Worm (Caenorhabditis elegans): ENCODE results near the gene end-1.

DNA sequence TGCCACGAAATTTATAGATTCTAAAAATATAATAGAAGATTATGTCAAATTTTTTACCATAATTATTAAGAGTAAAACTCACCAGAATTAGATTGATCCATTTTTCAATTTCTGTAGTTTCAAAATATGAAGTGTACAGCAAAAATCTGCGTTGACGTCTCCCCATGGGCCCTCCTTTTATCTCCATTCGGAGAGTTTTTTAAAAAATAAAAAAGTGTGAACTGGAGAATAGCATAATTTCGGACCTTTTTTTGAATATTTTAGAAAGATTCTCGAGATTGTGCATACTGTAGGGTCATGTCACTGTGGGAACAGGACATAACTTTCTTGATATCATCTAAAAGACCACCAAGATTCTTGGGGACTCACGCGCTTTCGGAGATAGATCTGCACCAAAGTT lies 42.8 kb upstream of the end-1 start, which contains the start of gene dpr-1:
- TF ChIP-seq ama-1 (optimal IDR thresholded peaks at IDR 0.05) (no peak), nhr-76 (tag; optimal IDR thresholded peaks at IDR 0.05) (no peak), unc-62 (GFP tag; optimal IDR thresholded peaks at IDR 0.05) (no peak), ztf-4 (tag; optimal IDR thresholded peaks at IDR 0.05) (no peak), nhr-23 (tag; optimal IDR thresholded peaks at IDR 0.05) (no peak), nhr-12 (tag; optimal IDR thresholded peaks at IDR 0.05) (no peak), fkh-10 (GFP tag; optimal IDR thresholded peaks at IDR 0.05) (no peak), tbx-2 (tag; optimal IDR thresholded peaks at IDR 0.05) (no peak), nhr-237 (tag; optimal IDR thresholded peaks at IDR 0.05) (no peak), jun-1 (tag; optimal IDR thresholded peaks at IDR 0.05) (no peak)

All from whole organism, L3 larva.